Fruit fly (Drosophila melanogaster) whole organism, embryonic: ENCODE results near the gene mAChR-C.

Experiments
- Aef1 ChIP-seq: fragments of 200-800 bp; sonication (Bioruptor generic); IDR thresholded peaks from 3 replicates; pipeline ENCODE4 v1.3.6; 2022; ENCODE audit warnings: missing biosample characterization, missing genetic modification characterization
- Asciz ChIP-seq: fragments of 200-800 bp; sonication (Bioruptor generic); optimal IDR thresholded peaks from 2 replicates; lab custom pipeline; 2017; ENCODE audit warnings: missing biosample characterization, mild to moderate bottlenecking, missing genetic modification characterization, missing genetic modification reagents
- BEAF-32 ChIP-seq: fragments of 200-800 bp; sonication (Bioruptor generic); optimal IDR thresholded peaks from 3 replicates; lab custom pipeline; 2017; ENCODE audit warnings: missing biosample characterization, missing genetic modification characterization, mild to moderate bottlenecking, moderate library complexity, missing genetic modification reagents
- Bgb ChIP-seq: fragments of 200-800 bp; sonication (Bioruptor generic); IDR thresholded peaks from 2 replicates; pipeline ENCODE4 v1.3.6; 2022; ENCODE audit warnings: missing biosample characterization, missing genetic modification characterization; ENCODE audit not compliant: partially characterized antibody
- CG10543 ChIP-seq: fragments of 200-800 bp; sonication (Bioruptor generic); optimal IDR thresholded peaks from 3 replicates; lab custom pipeline; 2017; ENCODE audit warnings: missing biosample characterization, mild to moderate bottlenecking, missing genetic modification characterization, moderate library complexity
- CG11695 ChIP-seq: fragments of 200-800 bp; sonication (Bioruptor generic); IDR thresholded peaks from 3 replicates; pipeline ENCODE4 v1.3.6; 2022; ENCODE audit warnings: missing biosample characterization, missing genetic modification characterization
- CG12104 ChIP-seq: fragments of 200-800 bp; sonication (Bioruptor generic); optimal IDR thresholded peaks from 3 replicates; lab custom pipeline; 2016; ENCODE audit warnings: missing biosample characterization, missing genetic modification characterization
- CG1233 ChIP-seq: fragments of 200-800 bp; sonication (Bioruptor generic); optimal IDR thresholded peaks from 4 replicates; lab custom pipeline; 2018; ENCODE audit warnings: missing biosample characterization, mild to moderate bottlenecking, missing genetic modification characterization
- CG1603 ChIP-seq: fragments of 200-800 bp; sonication (Bioruptor generic); optimal IDR thresholded peaks from 2 replicates; lab custom pipeline; 2019; ENCODE audit warnings: missing biosample characterization, mild to moderate bottlenecking, missing genetic modification characterization, moderate library complexity
- CG1792 ChIP-seq: fragments of 200-800 bp; sonication (Bioruptor generic); optimal IDR thresholded peaks from 2 replicates; lab custom pipeline; 2016; ENCODE audit warnings: missing biosample characterization, missing genetic modification characterization
- CG32772 ChIP-seq: fragments of 200-800 bp; sonication (Bioruptor generic); IDR thresholded peaks from 2 replicates; pipeline ENCODE4 v1.3.6; 2022; ENCODE audit warnings: missing biosample characterization, missing genetic modification characterization
- CG3995 ChIP-seq: fragments of 200-800 bp; sonication (Bioruptor generic); optimal IDR thresholded peaks from 3 replicates; lab custom pipeline; 2016; ENCODE audit warnings: missing biosample characterization, missing genetic modification characterization
- CG6765 ChIP-seq: fragments of 200-800 bp; sonication (Bioruptor generic); optimal IDR thresholded peaks from 3 replicates; lab custom pipeline; 2017; ENCODE audit warnings: missing biosample characterization, mild to moderate bottlenecking, missing genetic modification characterization
- CG6854 ChIP-seq: fragments of 200-800 bp; sonication (Bioruptor generic); optimal IDR thresholded peaks from 3 replicates; lab custom pipeline; 2017; ENCODE audit warnings: missing biosample characterization, mild to moderate bottlenecking, missing genetic modification characterization
- CG8944 ChIP-seq: fragments of 200-800 bp; sonication (Bioruptor generic); optimal IDR thresholded peaks from 3 replicates; lab custom pipeline; 2016; ENCODE audit warnings: missing biosample characterization, missing genetic modification characterization
- CG9437 ChIP-seq: fragments of 200-800 bp; sonication (Bioruptor generic); optimal IDR thresholded peaks from 2 replicates; lab custom pipeline; 2018; ENCODE audit warnings: missing biosample characterization, mild to moderate bottlenecking, missing genetic modification characterization
- CG9797 ChIP-seq: fragments of 200-800 bp; sonication (Bioruptor generic); optimal IDR thresholded peaks from 3 replicates; lab custom pipeline; 2018; ENCODE audit warnings: missing biosample characterization, mild to moderate bottlenecking, missing genetic modification characterization
- CG9817 ChIP-seq: fragments of 200-800 bp; sonication (Bioruptor generic); optimal IDR thresholded peaks from 2 replicates; lab custom pipeline; 2018; ENCODE audit warnings: missing biosample characterization, mild to moderate bottlenecking, missing genetic modification characterization, moderate library complexity
- Dip3 ChIP-seq: fragments of 200-800 bp; sonication (Bioruptor generic); optimal IDR thresholded peaks from 3 replicates; lab custom pipeline; 2016; ENCODE audit warnings: missing biosample characterization, missing genetic modification characterization
- HmgZ ChIP-seq: fragments of 200-800 bp; sonication (Bioruptor generic); optimal IDR thresholded peaks from 2 replicates; lab custom pipeline; 2018; ENCODE audit warnings: missing biosample characterization, mild to moderate bottlenecking, missing genetic modification characterization
- Hmr ChIP-seq: fragments of 200-800 bp; sonication (Bioruptor generic); optimal IDR thresholded peaks from 3 replicates; lab custom pipeline; 2017; ENCODE audit warnings: mild to moderate bottlenecking, missing biosample characterization, missing genetic modification reagents, missing genetic modification characterization
- Mes4 ChIP-seq: fragments of 200-800 bp; sonication (Bioruptor generic); optimal IDR thresholded peaks from 2 replicates; lab custom pipeline; 2016; ENCODE audit warnings: missing biosample characterization, missing genetic modification characterization
- NK7.1 ChIP-seq: fragments of 200-800 bp; sonication (Bioruptor generic); optimal IDR thresholded peaks from 3 replicates; lab custom pipeline; 2016; ENCODE audit warnings: missing biosample characterization, missing genetic modification characterization
- Nf-YB ChIP-seq: fragments of 200-800 bp; sonication (Bioruptor generic); optimal IDR thresholded peaks from 3 replicates; lab custom pipeline; 2019; ENCODE audit warnings: missing biosample characterization, mild to moderate bottlenecking, missing genetic modification characterization, moderate library complexity
- PHDP ChIP-seq: fragments of 200-800 bp; sonication (Bioruptor generic); optimal IDR thresholded peaks from 3 replicates; lab custom pipeline; 2018; ENCODE audit warnings: missing biosample characterization, mild to moderate bottlenecking, missing genetic modification characterization, moderate library complexity
- Poxn ChIP-seq: fragments of 200-800 bp; sonication (Bioruptor generic); IDR thresholded peaks from 2 replicates; pipeline ENCODE4 v1.3.6; 2022; ENCODE audit warnings: missing biosample characterization, missing genetic modification characterization
- Ssrp ChIP-seq: fragments of 200-800 bp; sonication (Bioruptor generic); optimal IDR thresholded peaks from 2 replicates; lab custom pipeline; 2018; ENCODE audit warnings: missing biosample characterization, mild to moderate bottlenecking, missing genetic modification characterization, moderate library complexity
- YL-1 ChIP-seq: fragments of 200-800 bp; sonication (Bioruptor generic); optimal IDR thresholded peaks from 3 replicates; lab custom pipeline; 2017; ENCODE audit warnings: missing biosample characterization, mild to moderate bottlenecking, missing genetic modification characterization
- bab2 ChIP-seq: fragments of 200-800 bp; sonication (Bioruptor generic); optimal IDR thresholded peaks from 2 replicates; lab custom pipeline; 2016; ENCODE audit warnings: missing biosample characterization, missing genetic modification characterization
- fd64A ChIP-seq: fragments of 200-800 bp; sonication (Bioruptor generic); optimal IDR thresholded peaks from 3 replicates; lab custom pipeline; 2018; ENCODE audit warnings: missing biosample characterization, mild to moderate bottlenecking, missing genetic modification characterization
- grau ChIP-seq: fragments of 200-800 bp; optimal IDR thresholded peaks from 3 replicates; lab custom pipeline; 2019; ENCODE audit warnings: missing biosample characterization, mild to moderate bottlenecking, missing genetic modification characterization, moderate library complexity
- hbn ChIP-seq: fragments of 200-800 bp; sonication (Bioruptor generic); IDR thresholded peaks from 2 replicates; pipeline ENCODE4 v1.3.6; 2022; ENCODE audit warnings: missing biosample characterization, missing genetic modification characterization; ENCODE audit not compliant: partially characterized antibody
- lilli ChIP-seq: fragments of 200-800 bp; sonication (Bioruptor generic); optimal IDR thresholded peaks from 3 replicates; lab custom pipeline; 2016; ENCODE audit warnings: missing biosample characterization, missing genetic modification characterization
- lov ChIP-seq, 2 experiments: fragments of 200-800 bp in 1 of 2; fragments of >200 bp in 1 of 2; sonication (Bioruptor generic) in 1 of 2; IDR thresholded peaks in 1 of 2; optimal IDR thresholded peaks in 1 of 2; 2 replicates in 1 of 2; 3 replicates in 1 of 2; pipeline versions ENCODE4 v1.3.6 to Lab custom; 2017 to 2022; ENCODE audit warnings: missing biosample characterization in 1 of 2, missing genetic modification characterization in 1 of 2
- nerfin-2 ChIP-seq: fragments of 200-800 bp; sonication (Bioruptor generic); IDR thresholded peaks from 2 replicates; pipeline ENCODE4 v1.3.6; 2022; ENCODE audit warnings: missing biosample characterization, missing genetic modification characterization; ENCODE audit not compliant: partially characterized antibody
- peb ChIP-seq: fragments of 200-800 bp; sonication (Bioruptor generic); IDR thresholded peaks from 2 replicates; pipeline ENCODE4 v1.3.6; 2022; ENCODE audit warnings: missing biosample characterization, missing genetic modification characterization
- pzg ChIP-seq: fragments of 200-800 bp; sonication (Bioruptor generic); optimal IDR thresholded peaks from 3 replicates; lab custom pipeline; 2018; ENCODE audit warnings: missing biosample characterization, mild to moderate bottlenecking, missing genetic modification characterization, moderate library complexity
- repo ChIP-seq: fragments of 200-800 bp; sonication (Bioruptor generic); optimal IDR thresholded peaks from 2 replicates; lab custom pipeline; 2016; ENCODE audit warnings: missing biosample characterization, missing genetic modification characterization
- seq ChIP-seq: fragments of 200-800 bp; sonication (Bioruptor generic); IDR thresholded peaks from 2 replicates; pipeline ENCODE4 v1.3.6; 2022; ENCODE audit warnings: missing biosample characterization, missing genetic modification characterization
- sna ChIP-seq: fragments of 200-800 bp; sonication (Bioruptor generic); IDR thresholded peaks from 2 replicates; pipeline ENCODE4 v1.3.6; 2022; ENCODE audit warnings: missing biosample characterization, missing genetic modification characterization; ENCODE audit not compliant: partially characterized antibody
- stc ChIP-seq: fragments of 200-800 bp; sonication (Bioruptor generic); IDR thresholded peaks from 2 replicates; pipeline ENCODE4 v1.3.6; 2022; ENCODE audit warnings: missing biosample characterization, missing genetic modification characterization
- tgo ChIP-seq: fragments of 200-800 bp; sonication (Bioruptor generic); IDR thresholded peaks from 3 replicates; pipeline ENCODE4 v1.3.6; 2022; ENCODE audit warnings: missing biosample characterization, missing genetic modification characterization
- tll ChIP-seq, 2 experiments: fragments of 200-800 bp in 1 of 2; fragments of >200 bp in 1 of 2; sonication (Bioruptor generic) in 1 of 2; optimal IDR thresholded peaks; 2 replicates each; lab custom pipeline; 2017 to 2019; ENCODE audit warnings: missing biosample characterization in 2 of 2, missing genetic modification characterization in 2 of 2, mild to moderate bottlenecking in 1 of 2, moderate library complexity in 1 of 2
- tna ChIP-seq: fragments of 200-800 bp; sonication (Bioruptor generic); IDR thresholded peaks from 2 replicates; pipeline ENCODE4 v1.3.6; 2022; ENCODE audit warnings: missing biosample characterization, missing genetic modification characterization; ENCODE audit not compliant: partially characterized antibody
- trem ChIP-seq: fragments of 200-800 bp; optimal IDR thresholded peaks from 3 replicates; lab custom pipeline; 2019; ENCODE audit warnings: missing biosample characterization, mild to moderate bottlenecking, missing genetic modification characterization, moderate library complexity
- trh ChIP-seq: fragments of 200-800 bp; sonication (Bioruptor generic); optimal IDR thresholded peaks from 2 replicates; lab custom pipeline; 2016; ENCODE audit warnings: missing biosample characterization, missing genetic modification characterization
- usp ChIP-seq: fragments of >200 bp; optimal IDR thresholded peaks from 2 replicates; lab custom pipeline; 2017; ENCODE audit warnings: missing biosample characterization, missing genetic modification characterization
- wor ChIP-seq: fragments of 200-800 bp; sonication (Bioruptor generic); IDR thresholded peaks from 2 replicates; pipeline ENCODE4 v1.3.6; 2022; ENCODE audit warnings: missing biosample characterization, missing genetic modification characterization

Gene mAChR-C

DNA sequence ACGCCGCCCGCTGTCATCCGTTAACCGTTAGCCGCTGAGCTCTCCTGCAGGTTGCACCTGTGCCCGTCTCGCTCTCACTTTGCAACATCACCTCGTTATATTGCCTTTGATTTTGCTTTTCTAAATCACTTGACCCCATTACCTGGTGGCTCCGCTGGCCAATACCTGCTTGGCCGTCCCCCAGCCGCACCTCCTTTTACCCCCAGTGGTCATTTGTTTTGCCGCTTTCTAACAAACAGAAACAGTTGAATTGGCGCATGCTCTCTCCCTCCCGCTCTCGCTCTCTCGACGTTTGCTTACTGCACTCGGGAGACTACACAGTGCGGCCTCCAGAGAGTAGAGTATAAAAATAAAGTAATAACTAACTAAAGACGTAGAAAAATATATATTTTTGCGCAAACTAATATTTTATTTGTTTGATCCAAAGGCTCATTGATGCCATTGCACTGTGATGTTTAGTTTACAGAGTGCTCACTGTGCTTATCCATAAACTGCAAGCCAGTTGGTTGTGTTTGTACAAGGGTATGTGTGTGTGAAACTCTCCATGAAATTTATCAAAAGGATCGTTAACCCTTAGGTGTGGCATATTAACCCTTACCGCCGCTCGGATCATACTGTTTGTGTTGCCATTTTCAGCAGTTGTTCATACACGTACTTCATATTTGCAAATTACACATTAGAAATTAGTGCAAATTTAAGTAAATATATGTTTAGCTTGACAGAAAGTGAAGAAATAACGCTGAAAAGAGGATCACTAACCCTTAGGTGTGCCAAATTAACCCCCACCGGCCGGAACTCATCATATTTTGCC, 27.8 kb downstream of the mAChR-C start (continued):
- TF ChIP-seq tgo (GFP tag; lab: Robert Waterston, UW), result peak; percentile 88
- TF ChIP-seq fd64A (GFP tag; lab: Kevin White, UChicago), result peak; percentile 18
- no peak for TF ChIP-seq BEAF-32 (GFP tag; lab: Kevin White, UChicago)
- peak; percentile 23 for TF ChIP-seq CG3995 (GFP tag; lab: Kevin White, UChicago)
- peak; percentile 89 for TF ChIP-seq seq
- no peak for TF ChIP-seq CG6765 (GFP tag; lab: Kevin White, UChicago)
- peak; percentile 91 for TF ChIP-seq CG32772 (GFP tag; lab: Robert Waterston, UW)
- TF ChIP-seq Mes4, result peak; percentile 64
- peak; percentile 53 for TF ChIP-seq CG6854 (GFP tag; lab: Kevin White, UChicago)
- TF ChIP-seq Dip3 (GFP tag; lab: Kevin White, UChicago), result peak; percentile 82
- TF ChIP-seq Poxn (GFP tag; lab: Robert Waterston, UW), result peak; percentile 37; the same call in 1 of the 2 replicates
- no peak for TF ChIP-seq lov (optimal IDR thresholded peaks at IDR 0.05; lab: Kevin White, UChicago)
- TF ChIP-seq lov (GFP tag; IDR thresholded peaks at IDR 0.05; lab: Robert Waterston, UW), result peak; percentile 87; the same call in 2 of the 3 replicates
- TF ChIP-seq hbn (GFP tag; lab: Robert Waterston, UW), result no peak
- TF ChIP-seq CG1233 (GFP tag; lab: Kevin White, UChicago), result peak; percentile 46
- peak; percentile 91 for TF ChIP-seq CG1603 (tag; lab: Kevin White, UChicago)
- no peak for TF ChIP-seq usp (GFP tag; lab: Kevin White, UChicago)
- peak; percentile 43 for TF ChIP-seq CG8944 (GFP tag; lab: Kevin White, UChicago)
- no peak for TF ChIP-seq sna (GFP tag; lab: Robert Waterston, UW)
- TF ChIP-seq Nf-YB, result peak; percentile 36
- peak; percentile 58 for TF ChIP-seq CG9817 (tag; lab: Kevin White, UChicago)
- peak; percentile 91 for TF ChIP-seq stc
- peak; percentile 77 for TF ChIP-seq lilli (GFP tag; lab: Kevin White, UChicago)
- peak; percentile 69 for TF ChIP-seq PHDP
- TF ChIP-seq Hmr, result no peak
- no peak for TF ChIP-seq CG10543 (GFP tag; lab: Kevin White, UChicago)
- TF ChIP-seq wor (GFP tag; lab: Robert Waterston, UW), result peak; percentile 83
- peak; percentile 60 for TF ChIP-seq Ssrp (tag; lab: Kevin White, UChicago)
- TF ChIP-seq CG9437 (GFP tag; lab: Kevin White, UChicago), result peak; percentile 63
- TF ChIP-seq pzg (GFP tag; lab: Kevin White, UChicago), result no peak
- TF ChIP-seq peb (GFP tag; lab: Robert Waterston, UW), result peak; percentile 56; the same call in 1 of the 2 replicates
- no peak for TF ChIP-seq trh (GFP tag; lab: Kevin White, UChicago)
- no peak for TF ChIP-seq Bgb
- no peak for TF ChIP-seq tna (GFP tag; lab: Robert Waterston, UW)
- TF ChIP-seq trem (tag; lab: Kevin White, UChicago), result peak; percentile 59
- TF ChIP-seq Aef1, result peak; percentile 87
- no peak for TF ChIP-seq nerfin-2 (GFP tag; lab: Robert Waterston, UW)
- TF ChIP-seq CG11695 (GFP tag; lab: Robert Waterston, UW), result peak; percentile 79
- TF ChIP-seq Asciz, result peak; percentile 55
- TF ChIP-seq CG1792, result peak; percentile 55
- no peak for TF ChIP-seq tll (GFP tag; optimal IDR thresholded peaks at IDR 0.05; lab: Kevin White, UChicago)
- TF ChIP-seq repo (GFP tag; lab: Kevin White, UChicago), result no peak
- peak; percentile 51 for TF ChIP-seq HmgZ
- TF ChIP-seq NK7.1 (GFP tag; lab: Kevin White, UChicago), result peak; percentile 40
- TF ChIP-seq bab2 (GFP tag; lab: Kevin White, UChicago), result peak; percentile 73
- peak; percentile 98 for TF ChIP-seq grau (tag; lab: Kevin White, UChicago)
- TF ChIP-seq YL-1 (GFP tag; lab: Kevin White, UChicago), result no peak
- TF ChIP-seq CG12104 (GFP tag; lab: Kevin White, UChicago), result peak; percentile 8
- TF ChIP-seq CG9797 (GFP tag; lab: Kevin White, UChicago), result no peak
